Worm (Caenorhabditis elegans): ENCODE measurements around the gene F46F3.3.

F46F3.3 gene

ce11 chrV:11649254-11649653 is 18.0 kb upstream of the F46F3.3 start:
- TF ChIP-seq nhr-20 (tag; optimal IDR thresholded peaks at IDR 0.05) = peak; percentile 27
- TF ChIP-seq elt-2 (tag; optimal IDR thresholded peaks at IDR 0.05) = peak; percentile 75
- TF ChIP-seq nhr-77 (tag; optimal IDR thresholded peaks at IDR 0.05) = no peak
- TF ChIP-seq elt-3 (tag; optimal IDR thresholded peaks at IDR 0.05) = no peak
- no peak for TF ChIP-seq efl-1 (optimal IDR thresholded peaks at IDR 0.05)
- peak in 1 of 2 experiments; percentile 19 for TF ChIP-seq efl-1 (GFP tag; optimal IDR thresholded peaks at IDR 0.05 in 1 of 2)

- TF ChIP-seq nhr-20 (tag; optimal IDR thresholded peaks at IDR 0.05) = peak; percentile 16
- TF ChIP-seq lin-14 (GFP tag; optimal IDR thresholded peaks at IDR 0.05) = peak; percentile 8
- TF ChIP-seq pqm-1 (tag; optimal IDR thresholded peaks at IDR 0.05) = peak; percentile 57
- TF ChIP-seq pax-3 (tag; optimal IDR thresholded peaks at IDR 0.05) = no peak
- no peak for TF ChIP-seq nhr-84 (tag; optimal IDR thresholded peaks at IDR 0.05)
- peak; percentile 95 for TF ChIP-seq elt-2 (tag; optimal IDR thresholded peaks at IDR 0.05)
- no peak for TF ChIP-seq ztf-4 (tag; optimal IDR thresholded peaks at IDR 0.05)
- peak; percentile 6 for TF ChIP-seq jun-1 (tag; optimal IDR thresholded peaks at IDR 0.05)
- no peak for TF ChIP-seq C34B4.2 (tag; optimal IDR thresholded peaks at IDR 0.05)
- TF ChIP-seq efl-1 (optimal IDR thresholded peaks at IDR 0.05) = no peak
- TF ChIP-seq efl-1 (GFP tag; optimal IDR thresholded peaks at IDR 0.05 in 1 of 2) = peak in 1 of 2 experiments; percentile 78
Measured at ce11 chrV:11650720-11651119, 16.6 kb upstream of the F46F3.3 start, which contains the start of gene zip-10. Gene zip-10 (minus strand): TSS chrV:11650762.

- TF ChIP-seq nhr-71 (tag; optimal IDR thresholded peaks at IDR 0.05) (no peak), efl-1 (optimal IDR thresholded peaks at IDR 0.05) (no peak), efl-1 (GFP tag; optimal IDR thresholded peaks at IDR 0.05 in 1 of 2) (no peak), swsn-7 (tag; optimal IDR thresholded peaks at IDR 0.05) (no peak)
Measured at ce11 chrV:11653095-11653494, 14.2 kb upstream of the F46F3.3 start.

ce11 chrV:11656469-11656868 is 10.8 kb upstream of the F46F3.3 start:
- TF ChIP-seq tbx-2 (tag; optimal IDR thresholded peaks at IDR 0.05) (no peak), Y116A8C.19 (tag; optimal IDR thresholded peaks at IDR 0.05; ENCODE audit: borderline replicate concordance) (no peak), nhr-12 (tag; optimal IDR thresholded peaks at IDR 0.05) (no peak), C16A3.4 (tag; optimal IDR thresholded peaks at IDR 0.05) (no peak), fkh-10 (GFP tag; optimal IDR thresholded peaks at IDR 0.05) (no peak), fkh-4 (tag; optimal IDR thresholded peaks at IDR 0.05; ENCODE audit: borderline replicate concordance) (no peak), ztf-11 (tag; optimal IDR thresholded peaks at IDR 0.05) (no peak), dpl-1 (GFP tag; optimal IDR thresholded peaks at IDR 0.05) (no peak), C04F5.9 (tag; optimal IDR thresholded peaks at IDR 0.05) (no peak), unc-86 (tag; optimal IDR thresholded peaks at IDR 0.05) (no peak), sup-37 (GFP tag; optimal IDR thresholded peaks at IDR 0.05) (no peak)

ce11 chrV:11660566-11660965 is 6.7 kb upstream of the F46F3.3 start:
- no peak for TF ChIP-seq zip-4 (GFP tag; optimal IDR thresholded peaks at IDR 0.05)
- TF ChIP-seq efl-1 (optimal IDR thresholded peaks at IDR 0.05) = no peak
- peak in 1 of 2 experiments; percentile 21 for TF ChIP-seq efl-1 (GFP tag; optimal IDR thresholded peaks at IDR 0.05 in 1 of 2)

ce11 chrV:11664875-11665384 is 2.3 kb upstream of the F46F3.3 start, which contains the start of gene ceh-27:
Gene ceh-27 (minus strand): TSS chrV:11665102.
- TF ChIP-seq lin-14 (GFP tag; optimal IDR thresholded peaks at IDR 0.05) = peak; percentile 36
- TF ChIP-seq fkh-10 (GFP tag; optimal IDR thresholded peaks at IDR 0.05) = peak; percentile 45
- no peak for TF ChIP-seq nhr-11 (tag; optimal IDR thresholded peaks at IDR 0.05)
- TF ChIP-seq dsc-1 (tag; optimal IDR thresholded peaks at IDR 0.05) = no peak
- no peak for TF ChIP-seq pax-3 (tag; optimal IDR thresholded peaks at IDR 0.05)
- no peak for TF ChIP-seq sptf-1 (tag; optimal IDR thresholded peaks at IDR 0.05)
